Worm (Caenorhabditis elegans) whole organism, mixed stage, embryonic: ENCODE measurements around the gene atgp-2.

ENCODE experiments used
- M03D4.4 ChIP-seq: sonication (generic microtip); optimal IDR thresholded peaks from 2 replicates; lab custom pipeline; 2017; ENCODE audit warnings: mild to moderate bottlenecking, missing genetic modification characterization, missing compliant biosample characterization
- bed-3 ChIP-seq: fragments of 200-800 bp; sonication (Bioruptor generic); optimal IDR thresholded peaks from 3 replicates; lab custom pipeline; 2018; ENCODE audit warnings: mild to moderate bottlenecking, missing genetic modification characterization, moderate library complexity, missing compliant biosample characterization
- ceh-43 ChIP-seq: fragments of 200-800 bp; sonication (Bioruptor generic); optimal IDR thresholded peaks from 2 replicates; lab custom pipeline; 2018; ENCODE audit warnings: mild to moderate bottlenecking, missing genetic modification characterization, moderate library complexity, missing compliant biosample characterization
- drap-1 ChIP-seq: fragments of 200-800 bp; sonication (Bioruptor generic); optimal IDR thresholded peaks from 3 replicates; lab custom pipeline; 2018; ENCODE audit warnings: mild to moderate bottlenecking, missing genetic modification characterization, missing compliant biosample characterization
- hlh-1 ChIP-seq: fragments of 150-350 bp; optimal IDR thresholded peaks from 2 replicates; lab custom pipeline; 2014; ENCODE audit warnings: missing biosample characterization, missing genetic modification reagents, missing genetic modification characterization
- mab-5 ChIP-seq: fragments of 150-350 bp; optimal IDR thresholded peaks from 2 replicates; lab custom pipeline; 2014; ENCODE audit warnings: missing biosample characterization, missing genetic modification characterization
- nhr-237 ChIP-seq: fragments of 150-350 bp; optimal IDR thresholded peaks from 2 replicates; lab custom pipeline; 2014; ENCODE audit warnings: missing biosample characterization, missing genetic modification characterization
- nhr-28 ChIP-seq: fragments of 150-350 bp; optimal IDR thresholded peaks from 2 replicates; lab custom pipeline; 2014; ENCODE audit warnings: missing biosample characterization, missing genetic modification characterization
- pha-4 ChIP-seq: fragments of 150-350 bp; optimal IDR thresholded peaks from 2 replicates; lab custom pipeline; 2018; ENCODE audit warnings: missing biosample characterization, missing genetic modification reagents, missing genetic modification characterization
- unc-120 ChIP-seq: sonication (generic microtip); optimal IDR thresholded peaks from 2 replicates; lab custom pipeline; 2017; ENCODE audit warnings: missing genetic modification characterization, missing compliant biosample characterization; ENCODE audit not compliant: poor library complexity, severe bottlenecking
- unc-62 ChIP-seq: fragments of 150-350 bp; optimal IDR thresholded peaks from 2 replicates; lab custom pipeline; 2014; ENCODE audit warnings: missing biosample characterization, missing genetic modification reagents, missing genetic modification characterization
- ztf-11 ChIP-seq: fragments of 150-350 bp; optimal IDR thresholded peaks from 2 replicates; lab custom pipeline; 2014; ENCODE audit warnings: missing biosample characterization, missing genetic modification characterization

DNA sequence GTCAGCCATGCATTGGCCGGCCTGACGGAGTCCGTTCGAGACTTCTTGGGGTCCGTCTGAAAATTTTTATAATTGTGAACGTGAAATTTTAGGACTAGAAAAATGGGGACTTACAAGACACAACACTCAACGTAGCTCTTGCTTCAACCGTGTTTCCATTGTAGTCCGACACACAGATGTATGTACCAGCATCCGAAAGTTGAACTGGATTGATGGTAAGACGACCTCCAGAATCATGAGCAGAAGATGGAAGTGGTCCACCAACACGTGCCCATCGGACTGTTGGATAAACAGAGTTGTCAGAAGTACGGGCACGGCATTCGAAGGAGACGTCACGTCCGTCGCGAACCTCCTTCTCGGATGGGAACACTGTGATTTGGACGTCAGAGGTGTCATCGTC, 22.4 kb upstream of the atgp-2 start:
- TF ChIP-seq drap-1 (GFP tag; lab: Kevin White, UChicago) (no peak), M03D4.4 (tag; lab: Kevin White, UChicago) (no peak), unc-62 (GFP tag; lab: Kevin White, UChicago) (no peak), nhr-28 (tag; lab: Kevin White, UChicago) (no peak), mab-5 (tag; lab: Kevin White, UChicago) (no peak), ztf-11 (tag; lab: Kevin White, UChicago) (no peak), bed-3 (GFP tag; lab: Kevin White, UChicago) (no peak), nhr-237 (tag; lab: Kevin White, UChicago) (no peak), ceh-43 (GFP tag; lab: Kevin White, UChicago) (no peak), pha-4 (no peak), unc-120 (tag; lab: Kevin White, UChicago) (no peak), hlh-1 (no peak)
